Worm (Caenorhabditis elegans): ENCODE measurements around the gene F53F4.11.
A peak's percentile ranks its signal among the peaks of the same experiment; 100 is the strongest.

F53F4.11 gene

ce11 chrV:13627103-13627623 lies 2.8 kb upstream of the F53F4.11 start, which contains the start of gene sde-2:
TSS of gene sde-2 (plus strand) at chrV:13627573.
- TF ChIP-seq dao-5 (tag; optimal IDR thresholded peaks at IDR 0.05) (no peak), him-1 (tag; optimal IDR thresholded peaks at IDR 0.05) (no peak), W03F9.2 (tag; optimal IDR thresholded peaks at IDR 0.05) (no peak)

ce11 chrV:13625517-13626097 lies 1.3 kb upstream of the F53F4.11 start, which contains the start of the genes nduv-2 and F53F4.12:
TSS of gene nduv-2 (minus strand) at chrV:13625567.
TSS of gene F53F4.12 (plus strand) at chrV:13626047.
- no peak for TF ChIP-seq W03F9.2 (tag; optimal IDR thresholded peaks at IDR 0.05)
- TF ChIP-seq him-1 (tag; optimal IDR thresholded peaks at IDR 0.05): no peak
- TF ChIP-seq dao-5 (tag; optimal IDR thresholded peaks at IDR 0.05): no peak

- no peak for TF ChIP-seq him-1 (tag; optimal IDR thresholded peaks at IDR 0.05)
Observed at ce11 chrV:13621720-13622119, 2.6 kb downstream of the F53F4.11 start, which contains the start of gene F53F4.16. TSS of gene F53F4.16 (minus strand) at chrV:13621820.

ce11 chrV:13620676-13621075 lies 3.6 kb downstream of the F53F4.11 start, which contains the start of gene F53F4.15:
TSS of gene F53F4.15 (plus strand) at chrV:13620976.
- TF ChIP-seq W03F9.2 (tag; optimal IDR thresholded peaks at IDR 0.05) (no peak), him-1 (tag; optimal IDR thresholded peaks at IDR 0.05) (no peak), dao-5 (tag; optimal IDR thresholded peaks at IDR 0.05) (no peak)

ce11 chrV:13619752-13620151 lies 4.6 kb downstream of the F53F4.11 start, which contains the start of gene srd-11:
TSS of gene srd-11 (minus strand) at chrV:13619852.
- TF ChIP-seq him-1 (tag; optimal IDR thresholded peaks at IDR 0.05) (no peak), dao-5 (tag; optimal IDR thresholded peaks at IDR 0.05) (no peak)

ce11 chrV:13613870-13614269 lies 10.5 kb downstream of the F53F4.11 start, which contains the start of gene F53F4.7:
TSS of gene F53F4.7 (minus strand) at chrV:13613970.
- no peak for TF ChIP-seq dao-5 (tag; optimal IDR thresholded peaks at IDR 0.05)
- TF ChIP-seq him-1 (tag; optimal IDR thresholded peaks at IDR 0.05): no peak
- no peak for TF ChIP-seq W03F9.2 (tag; optimal IDR thresholded peaks at IDR 0.05)

ce11 chrV:13611782-13612181 lies 12.5 kb downstream of the F53F4.11 start, which contains the start of gene spig-9:
TSS of gene spig-9 (minus strand) at chrV:13611882.
- TF ChIP-seq dao-5 (tag; optimal IDR thresholded peaks at IDR 0.05) (no peak), him-1 (tag; optimal IDR thresholded peaks at IDR 0.05) (no peak), W03F9.2 (tag; optimal IDR thresholded peaks at IDR 0.05) (no peak)

- no peak for TF ChIP-seq dao-5 (tag; optimal IDR thresholded peaks at IDR 0.05)
Observed at ce11 chrV:13609806-13610205, 14.5 kb downstream of the F53F4.11 start.

- TF ChIP-seq W03F9.2 (tag; optimal IDR thresholded peaks at IDR 0.05): no peak
Observed at ce11 chrV:13608486-13608885, 15.8 kb downstream of the F53F4.11 start.

- TF ChIP-seq him-1 (tag; optimal IDR thresholded peaks at IDR 0.05) (no peak), W03F9.2 (tag; optimal IDR thresholded peaks at IDR 0.05) (no peak), dao-5 (tag; optimal IDR thresholded peaks at IDR 0.05) (no peak)
Observed at ce11 chrV:13606651-13607242, 17.6 kb downstream of the F53F4.11 start, which contains the start of gene fmo-4. TSS of gene fmo-4 (minus strand) at chrV:13606701.

ce11 chrV:13600882-13601281 lies 23.4 kb downstream of the F53F4.11 start, which contains the start of gene rdy-2:
TSS of gene rdy-2 (minus strand) at chrV:13600982.
- TF ChIP-seq dao-5 (tag; optimal IDR thresholded peaks at IDR 0.05): no peak
- TF ChIP-seq him-1 (tag; optimal IDR thresholded peaks at IDR 0.05): no peak
- TF ChIP-seq W03F9.2 (tag; optimal IDR thresholded peaks at IDR 0.05): no peak

ce11 chrV:13598370-13598769 lies 26.0 kb downstream of the F53F4.11 start:
- TF ChIP-seq W03F9.2 (tag; optimal IDR thresholded peaks at IDR 0.05) (no peak), him-1 (tag; optimal IDR thresholded peaks at IDR 0.05) (no peak), dao-5 (tag; optimal IDR thresholded peaks at IDR 0.05) (no peak)

ce11 chrV:13593083-13593482 lies 31.2 kb downstream of the F53F4.11 start, which contains the start of gene F53F4.4:
TSS of gene F53F4.4 (plus strand) at chrV:13593383.
- TF ChIP-seq W03F9.2 (tag; optimal IDR thresholded peaks at IDR 0.05) (no peak), dao-5 (tag; optimal IDR thresholded peaks at IDR 0.05) (no peak), him-1 (tag; optimal IDR thresholded peaks at IDR 0.05) (no peak)

- TF ChIP-seq W03F9.2 (tag; optimal IDR thresholded peaks at IDR 0.05): peak; percentile 23
- no peak for TF ChIP-seq him-1 (tag; optimal IDR thresholded peaks at IDR 0.05)
Observed at ce11 chrV:13591504-13592174, 32.7 kb downstream of the F53F4.11 start, which contains the start of gene tbcb-1. TSS of gene tbcb-1 (plus strand) at chrV:13592124.

Data from whole organism, L4/young adult.